In genomic region chrIII:9619079-9619761, ce11 we compare ENCODE assay signal across 5 worm cellular contexts.
TF ChIP-seq lines count a peak whose summit lies in the region.

Gene hlh-11, plus strand, starts transcription at chrIII:9619711.

TF ChIP-seq in whole organism, L1 larva, 84 proteins besides CTCF, POLR2A, EP300 and RAD21 (continued from another document and continues in another):
- TF ChIP-seq nhr-47 (tag; optimal IDR thresholded peaks at IDR 0.05; lab: Kevin White, UChicago) (peak; percentile 93), snu-23 (GFP tag; optimal IDR thresholded peaks at IDR 0.05; lab: Kevin White, UChicago) (peak; percentile 98), pag-3 (tag; optimal IDR thresholded peaks at IDR 0.05; lab: Kevin White, UChicago; ENCODE audit: borderline replicate concordance, insufficient read depth) (peak; percentile 57), xbp-1 (tag; optimal IDR thresholded peaks at IDR 0.05; lab: Kevin White, UChicago) (peak; percentile 77), lin-39 (tag; optimal IDR thresholded peaks at IDR 0.05; lab: Kevin White, UChicago) (peak; percentile 2), isw-1 (GFP tag; IDR thresholded peaks at IDR 0.05; lab: Robert Waterston, UW) (peak; percentile 65), pax-3 (tag; optimal IDR thresholded peaks at IDR 0.05; lab: Kevin White, UChicago) (peak; percentile 55), F16B12.6 (tag; optimal IDR thresholded peaks at IDR 0.05; lab: Kevin White, UChicago) (peak; percentile 41), unc-30 (tag; optimal IDR thresholded peaks at IDR 0.05; lab: Kevin White, UChicago) (no peak), elt-2 (tag; optimal IDR thresholded peaks at IDR 0.05; lab: Kevin White, UChicago) (peak; percentile 65), C16A3.4 (tag; optimal IDR thresholded peaks at IDR 0.05; lab: Kevin White, UChicago) (peak; percentile 84), dsc-1 (tag; optimal IDR thresholded peaks at IDR 0.05; lab: Kevin White, UChicago) (peak; percentile 95), efl-3 (GFP tag; optimal IDR thresholded peaks at IDR 0.05; lab: Kevin White, UChicago) (no peak), lin-15B (tag; optimal IDR thresholded peaks at IDR 0.05; lab: Kevin White, UChicago) (peak; percentile 38), zip-4 (GFP tag; optimal IDR thresholded peaks at IDR 0.05; lab: Kevin White, UChicago) (peak; percentile 44), ama-1 (optimal IDR thresholded peaks at IDR 0.05; lab: Kevin White, UChicago) (no peak), swsn-7 (tag; optimal IDR thresholded peaks at IDR 0.05; lab: Kevin White, UChicago) (peak; percentile 95), ets-5 (GFP tag; IDR thresholded peaks at IDR 0.05; lab: Robert Waterston, UW) (no peak), nhr-11 (tag; optimal IDR thresholded peaks at IDR 0.05; lab: Kevin White, UChicago) (peak; percentile 79), grh-1 (GFP tag; IDR thresholded peaks at IDR 0.05; lab: Robert Waterston, UW) (peak; percentile 28), lin-13 (GFP tag; optimal IDR thresholded peaks at IDR 0.05; lab: Kevin White, UChicago) (peak; percentile 81), egl-27 (tag; optimal IDR thresholded peaks at IDR 0.05; lab: Kevin White, UChicago) (peak; percentile 67 to 94), lsy-2 (tag; optimal IDR thresholded peaks at IDR 0.05; lab: Kevin White, UChicago) (peak; percentile 82 to 93), lin-14 (GFP tag; optimal IDR thresholded peaks at IDR 0.05; lab: Kevin White, UChicago) (peak; percentile 99), unc-86 (tag; optimal IDR thresholded peaks at IDR 0.05; lab: Kevin White, UChicago) (peak; percentile 81), Y116A8C.19 (tag; optimal IDR thresholded peaks at IDR 0.05; lab: Kevin White, UChicago; ENCODE audit: borderline replicate concordance) (no peak)

TF ChIP-seq in whole organism, L2 larva, 48 proteins besides CTCF, POLR2A, EP300 and RAD21 (continued from another document):
- TF ChIP-seq egl-27 (tag; optimal IDR thresholded peaks at IDR 0.05; lab: Kevin White, UChicago), result peak; percentile 78
- no peak for TF ChIP-seq dmd-4 (tag; optimal IDR thresholded peaks at IDR 0.05; lab: Kevin White, UChicago)
- no peak for TF ChIP-seq nhr-23 (tag; optimal IDR thresholded peaks at IDR 0.05; lab: Kevin White, UChicago)
- peak; percentile 75 for TF ChIP-seq unc-62 (GFP tag; optimal IDR thresholded peaks at IDR 0.05; lab: Kevin White, UChicago)
- TF ChIP-seq skn-1 (tag; optimal IDR thresholded peaks at IDR 0.05; lab: Kevin White, UChicago), result peak; percentile 50
- peak; percentile 53 for TF ChIP-seq ztf-11 (tag; optimal IDR thresholded peaks at IDR 0.05; lab: Kevin White, UChicago)
- TF ChIP-seq unc-55 (GFP tag; optimal IDR thresholded peaks at IDR 0.05; lab: Kevin White, UChicago), result peak; percentile 94
- TF ChIP-seq snpc-4 (tag; optimal IDR thresholded peaks at IDR 0.05; lab: Kevin White, UChicago), result peak; percentile 70
- TF ChIP-seq nhr-237 (tag; optimal IDR thresholded peaks at IDR 0.05; lab: Kevin White, UChicago), result no peak
- no peak for TF ChIP-seq R02D3.7 (tag; optimal IDR thresholded peaks at IDR 0.05; lab: Kevin White, UChicago)
- TF ChIP-seq nhr-25 (tag; optimal IDR thresholded peaks at IDR 0.05; lab: Kevin White, UChicago), result peak; percentile 93
- no peak for TF ChIP-seq elt-1 (tag; optimal IDR thresholded peaks at IDR 0.05; lab: Kevin White, UChicago)
- TF ChIP-seq nhr-12 (tag; optimal IDR thresholded peaks at IDR 0.05; lab: Kevin White, UChicago), result peak; percentile 26
- peak; percentile 91 for TF ChIP-seq nhr-21 (tag; optimal IDR thresholded peaks at IDR 0.05; lab: Kevin White, UChicago)
- TF ChIP-seq mab-5 (tag; optimal IDR thresholded peaks at IDR 0.05; lab: Kevin White, UChicago), result peak; percentile 73
- TF ChIP-seq aly-2 (tag; optimal IDR thresholded peaks at IDR 0.05; lab: Kevin White, UChicago), result no peak
TF ChIP-seq in whole organism, L2 larva: peak in this region for 32.

TF ChIP-seq in whole organism, L3 larva, 47 proteins besides CTCF, POLR2A, EP300 and RAD21 (continued from another document):
- TF ChIP-seq jun-1 (tag; optimal IDR thresholded peaks at IDR 0.05; lab: Kevin White, UChicago) (peak; percentile 80), aly-2 (tag; optimal IDR thresholded peaks at IDR 0.05; lab: Kevin White, UChicago) (no peak), eor-1 (tag; optimal IDR thresholded peaks at IDR 0.05; lab: Kevin White, UChicago) (no peak), pqm-1 (tag; optimal IDR thresholded peaks at IDR 0.05; lab: Kevin White, UChicago) (peak; percentile 61), skn-1 (tag; optimal IDR thresholded peaks at IDR 0.05; lab: Kevin White, UChicago) (no peak), fkh-10 (GFP tag; optimal IDR thresholded peaks at IDR 0.05; lab: Kevin White, UChicago) (peak; percentile 52), zag-1 (tag; optimal IDR thresholded peaks at IDR 0.05; lab: Kevin White, UChicago) (peak; percentile 10), nhr-25 (tag; optimal IDR thresholded peaks at IDR 0.05; lab: Kevin White, UChicago) (peak; percentile 87), R02D3.7 (tag; optimal IDR thresholded peaks at IDR 0.05; lab: Kevin White, UChicago) (peak; percentile 62), nhr-237 (tag; optimal IDR thresholded peaks at IDR 0.05; lab: Kevin White, UChicago) (no peak), ceh-16 (tag; optimal IDR thresholded peaks at IDR 0.05; lab: Kevin White, UChicago) (no peak), nhr-11 (tag; optimal IDR thresholded peaks at IDR 0.05; lab: Kevin White, UChicago) (peak; percentile 58)

TF ChIP-seq in whole organism, L4 larva, 104 proteins besides CTCF, POLR2A, EP300 and RAD21 (continued from another document and continues in another):
- TF ChIP-seq dmd-8 (GFP tag; IDR thresholded peaks at IDR 0.05; lab: Robert Waterston, UW), result no peak
- TF ChIP-seq F49E8.2 (tag; optimal IDR thresholded peaks at IDR 0.05; lab: Kevin White, UChicago; ENCODE audit: borderline replicate concordance), result no peak
- no peak for TF ChIP-seq jun-1 (tag; optimal IDR thresholded peaks at IDR 0.05; lab: Kevin White, UChicago)
- no peak for TF ChIP-seq Y48G9A.11 (GFP tag; IDR thresholded peaks at IDR 0.05; lab: Robert Waterston, UW)
- TF ChIP-seq nhr-111 (GFP tag; optimal IDR thresholded peaks at IDR 0.05; lab: Kevin White, UChicago), result no peak
- TF ChIP-seq dve-1 (tag; optimal IDR thresholded peaks at IDR 0.05; lab: Kevin White, UChicago; ENCODE audit: insufficient read depth), result peak; percentile 95
- TF ChIP-seq Y75B8A.6 (GFP tag; IDR thresholded peaks at IDR 0.05; lab: Robert Waterston, UW), result 0 out of 2 replicates have a peak, but pooled peaks have one; percentile 34
- TF ChIP-seq spr-1 (tag; optimal IDR thresholded peaks at IDR 0.05; lab: Kevin White, UChicago), result peak; percentile 88
- TF ChIP-seq fos-1 (tag; optimal IDR thresholded peaks at IDR 0.05; lab: Kevin White, UChicago), result no peak
- TF ChIP-seq zip-11 (GFP tag; IDR thresholded peaks at IDR 0.05; lab: Robert Waterston, UW), result no peak
- no peak for TF ChIP-seq lin-39 (tag; optimal IDR thresholded peaks at IDR 0.05; lab: Kevin White, UChicago)
- peak; percentile 96 for TF ChIP-seq rbr-2 (tag; optimal IDR thresholded peaks at IDR 0.05; lab: Kevin White, UChicago)
- TF ChIP-seq aly-2 (tag; optimal IDR thresholded peaks at IDR 0.05; lab: Kevin White, UChicago), result no peak
- no peak for TF ChIP-seq snpc-4 (tag; optimal IDR thresholded peaks at IDR 0.05; lab: Kevin White, UChicago)
- TF ChIP-seq lin-15B (tag; optimal IDR thresholded peaks at IDR 0.05; lab: Kevin White, UChicago), result no peak
- TF ChIP-seq nhr-48 (tag; optimal IDR thresholded peaks at IDR 0.05; lab: Kevin White, UChicago), result peak; percentile 93
- no peak for TF ChIP-seq daf-8 (GFP tag; IDR thresholded peaks at IDR 0.05; lab: Robert Waterston, UW)
- no peak for TF ChIP-seq lir-3 (tag; optimal IDR thresholded peaks at IDR 0.05; lab: Kevin White, UChicago)
- no peak for TF ChIP-seq dmd-9 (GFP tag; IDR thresholded peaks at IDR 0.05; lab: Robert Waterston, UW)
- TF ChIP-seq nhr-25 (tag; optimal IDR thresholded peaks at IDR 0.05; lab: Kevin White, UChicago; ENCODE audit: borderline replicate concordance, insufficient read depth), result peak; percentile 86
- 0 out of 2 replicates have a peak, but pooled peaks have one; percentile 42 for TF ChIP-seq nhr-42 (GFP tag; IDR thresholded peaks at IDR 0.05; lab: Robert Waterston, UW)
- no peak for TF ChIP-seq saeg-2 (GFP tag; IDR thresholded peaks at IDR 0.05; lab: Robert Waterston, UW)
- TF ChIP-seq attf-4 (tag; optimal IDR thresholded peaks at IDR 0.05; lab: Kevin White, UChicago), result no peak
- TF ChIP-seq pha-4 (GFP tag; IDR thresholded peaks at IDR 0.05; lab: Robert Waterston, UW), result peak; percentile 91
- peak; percentile 30 for TF ChIP-seq pha-4 (tag; optimal IDR thresholded peaks at IDR 0.05; lab: Kevin White, UChicago)
- no peak for TF ChIP-seq unc-130 (GFP tag; optimal IDR thresholded peaks at IDR 0.05; lab: Kevin White, UChicago)
- peak; percentile 91 for TF ChIP-seq nhr-10 (tag; optimal IDR thresholded peaks at IDR 0.05; lab: Kevin White, UChicago)
- TF ChIP-seq F37D6.2 (tag; optimal IDR thresholded peaks at IDR 0.05; lab: Kevin White, UChicago), result peak; percentile 90
- TF ChIP-seq lim-7 (GFP tag; IDR thresholded peaks at IDR 0.05; lab: Robert Waterston, UW), result no peak; the same call in 1 of the 2 replicates
- TF ChIP-seq lin-1 (GFP tag; IDR thresholded peaks at IDR 0.05; lab: Robert Waterston, UW), result peak; percentile 66
- no peak for TF ChIP-seq ama-1 (optimal IDR thresholded peaks at IDR 0.05; lab: Kevin White, UChicago)
- TF ChIP-seq madf-9 (GFP tag; conservative IDR thresholded peaks at IDR 0.05; lab: Robert Waterston, UW), result no peak
- peak; percentile 45; the same call in 1 of the 2 replicates for TF ChIP-seq mdt-29 (GFP tag; IDR thresholded peaks at IDR 0.05; lab: Robert Waterston, UW)
- peak; percentile 70 for TF ChIP-seq T20F7.1 (GFP tag; optimal IDR thresholded peaks at IDR 0.05; lab: Kevin White, UChicago)
- TF ChIP-seq nhr-77 (tag; optimal IDR thresholded peaks at IDR 0.05; lab: Kevin White, UChicago), result peak; percentile 66
- peak in 1 of 2 experiments; percentile 47 for TF ChIP-seq ZK546.5 (tag; optimal IDR thresholded peaks at IDR 0.05; lab: Kevin White, UChicago)
- 0 out of 2 replicates have a peak, but pooled peaks have one; percentile 13 for TF ChIP-seq snpc-1.2 (GFP tag; IDR thresholded peaks at IDR 0.05; lab: Robert Waterston, UW)
- TF ChIP-seq lin-29 (GFP tag; IDR thresholded peaks at IDR 0.05; lab: Robert Waterston, UW), result peak; percentile 33; the same call in 1 of the 2 replicates
- TF ChIP-seq dmd-6 (GFP tag; IDR thresholded peaks at IDR 0.05; lab: Robert Waterston, UW), result peak; percentile 65
- no peak for TF ChIP-seq hlh-11 (tag; optimal IDR thresholded peaks at IDR 0.05; lab: Kevin White, UChicago)
- peak; percentile 64 for TF ChIP-seq dpl-1 (GFP tag; optimal IDR thresholded peaks at IDR 0.05; lab: Kevin White, UChicago)

TF ChIP-seq in whole organism, young adult, 124 proteins besides CTCF, POLR2A, EP300 and RAD21 (continued from another document):
- TF ChIP-seq tlf-1 (GFP tag; optimal IDR thresholded peaks at IDR 0.05; lab: Kevin White, UChicago) (peak; percentile 54), ZK185.1 (tag; optimal IDR thresholded peaks at IDR 0.05; lab: Kevin White, UChicago; ENCODE audit: poor library complexity, severe bottlenecking) (peak; percentile 92), tbp1 (GFP tag; optimal IDR thresholded peaks at IDR 0.05; lab: Kevin White, UChicago) (peak; percentile 43), ztf-26 (tag; optimal IDR thresholded peaks at IDR 0.05; lab: Kevin White, UChicago) (peak; percentile 69), lin-54 (GFP tag; optimal IDR thresholded peaks at IDR 0.05; lab: Kevin White, UChicago) (peak; percentile 35), ztf-6 (GFP tag; IDR thresholded peaks at IDR 0.05; lab: Robert Waterston, UW) (0 out of 2 replicates have a peak, but pooled peaks have one; percentile 4), ama-1 (optimal IDR thresholded peaks at IDR 0.05; lab: Kevin White, UChicago) (no peak), ama-1 (GFP tag; optimal IDR thresholded peaks at IDR 0.05; lab: Kevin White, UChicago) (no peak), ekl-4 (GFP tag; IDR thresholded peaks at IDR 0.05; lab: Robert Waterston, UW) (no peak; the same call in 1 of the 2 replicates), attf-6 (GFP tag; IDR thresholded peaks at IDR 0.05; lab: Robert Waterston, UW) (no peak), B0035.1 (tag; optimal IDR thresholded peaks at IDR 0.05; lab: Kevin White, UChicago) (peak; percentile 44), lin-40 (tag; optimal IDR thresholded peaks at IDR 0.05; lab: Kevin White, UChicago) (peak; percentile 93), madf-10 (tag; optimal IDR thresholded peaks at IDR 0.05; lab: Kevin White, UChicago) (peak; percentile 95), mxl-1 (tag; optimal IDR thresholded peaks at IDR 0.05; lab: Kevin White, UChicago) (peak; percentile 7)
